Worm (Caenorhabditis elegans): ENCODE measurements around the gene C17H12.12.

C17H12.12 gene

DNA sequence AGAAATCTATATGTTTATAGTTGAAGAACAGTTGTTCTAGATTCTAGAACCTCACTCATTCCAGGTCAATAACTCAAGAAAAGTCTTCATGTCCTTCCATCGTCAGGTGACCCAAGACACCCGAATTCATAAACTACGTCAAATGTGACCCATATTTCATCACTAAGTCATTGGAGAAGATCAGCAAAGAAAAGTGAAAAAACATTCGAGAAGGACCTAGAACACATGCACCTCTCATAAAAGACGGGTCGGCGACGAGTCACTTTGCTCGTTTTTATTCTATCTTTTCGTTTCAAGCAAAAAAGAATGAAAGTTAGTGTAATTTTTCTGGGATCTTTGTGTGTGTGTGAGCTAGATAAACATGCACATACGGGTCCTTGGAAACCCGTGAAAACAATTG lies 44.5 kb upstream of the C17H12.12 start:
- TF ChIP-seq fkh-10 (GFP tag; optimal IDR thresholded peaks at IDR 0.05) (no peak), ceh-45 (GFP tag; IDR thresholded peaks at IDR 0.05) (no peak), pax-1 (tag; optimal IDR thresholded peaks at IDR 0.05) (no peak), K02D7.2 (tag; optimal IDR thresholded peaks at IDR 0.05) (no peak), ceh-14 (tag; optimal IDR thresholded peaks at IDR 0.05) (no peak), dve-1 (tag; optimal IDR thresholded peaks at IDR 0.05) (no peak), ref-2 (tag; optimal IDR thresholded peaks at IDR 0.05) (no peak), rnt-1 (tag; optimal IDR thresholded peaks at IDR 0.05) (no peak)

DNA sequence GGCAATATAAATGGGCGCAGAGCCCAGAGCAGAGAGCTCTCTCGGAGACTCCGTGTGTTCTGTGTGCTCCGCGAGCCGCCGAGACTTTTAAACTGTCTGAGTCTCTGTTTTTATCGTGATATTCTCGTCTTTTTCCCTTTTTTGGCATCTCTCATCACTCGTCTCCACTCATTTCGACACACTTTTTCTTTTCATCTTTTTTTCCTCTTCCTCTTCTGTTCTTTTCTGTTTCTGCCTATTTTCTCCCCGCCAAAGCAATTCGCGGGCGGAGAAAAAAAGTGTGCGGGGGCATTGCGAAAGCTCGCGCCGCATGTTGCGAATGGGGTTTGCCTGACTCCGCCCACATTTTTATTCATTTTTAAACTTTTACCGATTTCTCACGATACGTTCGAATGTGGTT lies 39.4 kb upstream of the C17H12.12 start:
- peak; percentile 92 for TF ChIP-seq elt-2 (tag; optimal IDR thresholded peaks at IDR 0.05)
- TF ChIP-seq nhr-11 (tag; optimal IDR thresholded peaks at IDR 0.05) = no peak
- no peak for TF ChIP-seq ceh-45 (GFP tag; IDR thresholded peaks at IDR 0.05)
- TF ChIP-seq ceh-24 (tag; optimal IDR thresholded peaks at IDR 0.05) = peak; percentile 57
- TF ChIP-seq ceh-6 (GFP tag; optimal IDR thresholded peaks at IDR 0.05) = peak; percentile 63
- peak; percentile 80 for TF ChIP-seq pqm-1 (tag; optimal IDR thresholded peaks at IDR 0.05)
- peak; percentile 65 for TF ChIP-seq C38D4.7 (GFP tag; optimal IDR thresholded peaks at IDR 0.05)
- peak; percentile 53 for TF ChIP-seq hlh-15 (tag; optimal IDR thresholded peaks at IDR 0.05)
- TF ChIP-seq Y22D7AL.16 (tag; optimal IDR thresholded peaks at IDR 0.05) = peak; percentile 58
- peak; percentile 66 for TF ChIP-seq odd-2 (tag; optimal IDR thresholded peaks at IDR 0.05)
- peak; percentile 90 for TF ChIP-seq ceh-19 (GFP tag; optimal IDR thresholded peaks at IDR 0.05)
- no peak for TF ChIP-seq ama-1 (optimal IDR thresholded peaks at IDR 0.05)
- peak; percentile 71 for TF ChIP-seq T23F11.4 (GFP tag; optimal IDR thresholded peaks at IDR 0.05)
- peak; percentile 81 for TF ChIP-seq fkh-6 (tag; optimal IDR thresholded peaks at IDR 0.05)
- peak; percentile 17 for TF ChIP-seq ahr-1 (tag; optimal IDR thresholded peaks at IDR 0.05)
- TF ChIP-seq ref-2 (tag; optimal IDR thresholded peaks at IDR 0.05) = peak; percentile 85
- TF ChIP-seq K09A11.1 (tag; optimal IDR thresholded peaks at IDR 0.05; ENCODE audit: insufficient read depth) = peak; percentile 83
- peak; percentile 25; the same call in 1 of the 2 replicates for TF ChIP-seq sox-2 (GFP tag; IDR thresholded peaks at IDR 0.05)
- peak; percentile 84 for TF ChIP-seq ceh-2 (tag; optimal IDR thresholded peaks at IDR 0.05)
- peak; percentile 50 for TF ChIP-seq zip-5 (tag; optimal IDR thresholded peaks at IDR 0.05)
- TF ChIP-seq elt-4 (tag; optimal IDR thresholded peaks at IDR 0.05) = no peak
- peak; percentile 50 for TF ChIP-seq eyg-1 (tag; optimal IDR thresholded peaks at IDR 0.05)
- no peak for TF ChIP-seq pha-4 (tag; optimal IDR thresholded peaks at IDR 0.05)
- TF ChIP-seq pat-9 (tag; optimal IDR thresholded peaks at IDR 0.05) = peak; percentile 73
- TF ChIP-seq unc-42 (tag; optimal IDR thresholded peaks at IDR 0.05) = peak; percentile 79
- TF ChIP-seq lin-11 (tag; optimal IDR thresholded peaks at IDR 0.05) = peak; percentile 75
- peak; percentile 92 for TF ChIP-seq ceh-18 (tag; optimal IDR thresholded peaks at IDR 0.05)
- TF ChIP-seq nfya-1 (tag; optimal IDR thresholded peaks at IDR 0.05) = peak; percentile 89
- TF ChIP-seq che-1 (tag; optimal IDR thresholded peaks at IDR 0.05) = peak; percentile 79
- peak; percentile 54 for TF ChIP-seq ceh-48 (tag; optimal IDR thresholded peaks at IDR 0.05)
- no peak for TF ChIP-seq ceh-30 (tag; optimal IDR thresholded peaks at IDR 0.05)
- peak; percentile 22 for TF ChIP-seq fkh-10 (GFP tag; optimal IDR thresholded peaks at IDR 0.05)
- TF ChIP-seq dmd-4 (tag; optimal IDR thresholded peaks at IDR 0.05; ENCODE audit: borderline replicate concordance) = peak; percentile 84
- TF ChIP-seq unc-86 (tag; optimal IDR thresholded peaks at IDR 0.05) = peak; percentile 75
- TF ChIP-seq dve-1 (tag; optimal IDR thresholded peaks at IDR 0.05) = peak; percentile 73
- TF ChIP-seq mec-3 (tag; optimal IDR thresholded peaks at IDR 0.05; ENCODE audit: borderline replicate concordance) = no peak
- TF ChIP-seq unc-3 (GFP tag; conservative IDR thresholded peaks at IDR 0.05) = peak; percentile 74
- peak; percentile 75 for TF ChIP-seq unc-3 (tag; optimal IDR thresholded peaks at IDR 0.05)
- peak; percentile 53 for TF ChIP-seq ceh-22 (tag; optimal IDR thresholded peaks at IDR 0.05)
- TF ChIP-seq rnt-1 (tag; optimal IDR thresholded peaks at IDR 0.05) = peak; percentile 75
- TF ChIP-seq hlh-30 (tag; optimal IDR thresholded peaks at IDR 0.05; ENCODE audit: insufficient read depth) = no peak
- TF ChIP-seq pros-1 (tag; optimal IDR thresholded peaks at IDR 0.05) = peak; percentile 41
- no peak for TF ChIP-seq unc-55 (GFP tag; optimal IDR thresholded peaks at IDR 0.05)
- TF ChIP-seq K02D7.2 (tag; optimal IDR thresholded peaks at IDR 0.05) = peak; percentile 78
- peak; percentile 92 for TF ChIP-seq ceh-31 (tag; optimal IDR thresholded peaks at IDR 0.05)
- TF ChIP-seq pag-3 (tag; optimal IDR thresholded peaks at IDR 0.05; ENCODE audit: borderline replicate concordance) = peak; percentile 32
- TF ChIP-seq pha-2 (tag; optimal IDR thresholded peaks at IDR 0.05) = peak; percentile 88
- peak; percentile 95 for TF ChIP-seq tbx-2 (tag; optimal IDR thresholded peaks at IDR 0.05)

Data from whole organism, late embryonic.